Fruit fly (Drosophila melanogaster) whole organism: ENCODE results near the gene CG10428.

Experiments used
- Dll ChIP-seq: fragments of >200 bp; optimal IDR thresholded peaks from 2 replicates; lab custom pipeline; 2017
- EcR ChIP-seq, 2 experiments: fragments of >200 bp; optimal IDR thresholded peaks; 2 replicates each; lab custom pipeline; 2017; ENCODE audit warnings: missing biosample characterization in 2 of 2, missing genetic modification characterization in 2 of 2, missing genetic modification reagents in 2 of 2
- pan ChIP-seq: fragments of >200 bp; optimal IDR thresholded peaks from 2 replicates; lab custom pipeline; 2017
- psq ChIP-seq: fragments of >200 bp; optimal IDR thresholded peaks from 2 replicates; lab custom pipeline; 2017
- usp ChIP-seq: fragments of >200 bp; optimal IDR thresholded peaks from 2 replicates; lab custom pipeline; 2017; ENCODE audit warnings: missing biosample characterization, missing genetic modification characterization, mixed read lengths

dm6 chr2L:18995660-18996417 lies 47.2 kb downstream of the CG10428 start, which contains the start of gene CG10650:
- TF ChIP-seq EcR (GFP tag; optimal IDR thresholded peaks at IDR 0.05; lab: Kevin White, UChicago) (no peak), psq (lab: Kevin White, UChicago) (no peak), usp (GFP tag; lab: Kevin White, UChicago) (no peak), pan (lab: Kevin White, UChicago) (no peak), Dll (lab: Kevin White, UChicago) (no peak)
